Worm (Caenorhabditis elegans): Measurements from ENCODE around the gene clec-204.

Gene clec-204

ce11 chrV:1797900-1798299, 40.9 kb downstream of the clec-204 start, which contains the start of gene F36H9.10:
F36H9.10 (plus strand) TSS chrV:1798200.
- TF ChIP-seq unc-39 (tag; optimal IDR thresholded peaks at IDR 0.05): no peak
- no peak for TF ChIP-seq Y55F3AM.14 (GFP tag; optimal IDR thresholded peaks at IDR 0.05)
- no peak for TF ChIP-seq R02D3.7 (tag; optimal IDR thresholded peaks at IDR 0.05)
- TF ChIP-seq lin-13 (GFP tag; optimal IDR thresholded peaks at IDR 0.05): no peak
- no peak for TF ChIP-seq ztf-4 (tag; optimal IDR thresholded peaks at IDR 0.05)
- no peak for TF ChIP-seq skn-1 (tag; optimal IDR thresholded peaks at IDR 0.05)
- no peak for TF ChIP-seq alr-1 (tag; optimal IDR thresholded peaks at IDR 0.05)
- no peak for TF ChIP-seq ama-1 (optimal IDR thresholded peaks at IDR 0.05)
- no peak for TF ChIP-seq nhr-23 (tag; optimal IDR thresholded peaks at IDR 0.05)
- no peak for TF ChIP-seq nhr-11 (tag; optimal IDR thresholded peaks at IDR 0.05)

- TF ChIP-seq mab-5 (tag; optimal IDR thresholded peaks at IDR 0.05): no peak
- no peak for TF ChIP-seq skn-1 (tag; optimal IDR thresholded peaks at IDR 0.05)
- TF ChIP-seq R02D3.7 (tag; optimal IDR thresholded peaks at IDR 0.05): no peak
- no peak for TF ChIP-seq unc-55 (GFP tag; optimal IDR thresholded peaks at IDR 0.05)
- TF ChIP-seq elt-1 (tag; optimal IDR thresholded peaks at IDR 0.05): no peak
- no peak for TF ChIP-seq fos-1 (tag; optimal IDR thresholded peaks at IDR 0.05)
- TF ChIP-seq lin-13 (GFP tag; optimal IDR thresholded peaks at IDR 0.05): no peak
- no peak for TF ChIP-seq sma-9 (GFP tag; optimal IDR thresholded peaks at IDR 0.05)
- TF ChIP-seq sma-9 (tag; optimal IDR thresholded peaks at IDR 0.05): no peak
- no peak for TF ChIP-seq C34F6.9 (tag; optimal IDR thresholded peaks at IDR 0.05)
- no peak for TF ChIP-seq ztf-4 (tag; optimal IDR thresholded peaks at IDR 0.05)
- TF ChIP-seq lsy-2 (tag; optimal IDR thresholded peaks at IDR 0.05): no peak
- no peak for TF ChIP-seq nhr-237 (tag; optimal IDR thresholded peaks at IDR 0.05)
- no peak for TF ChIP-seq nhr-25 (tag; optimal IDR thresholded peaks at IDR 0.05)
- TF ChIP-seq nhr-21 (tag; optimal IDR thresholded peaks at IDR 0.05): no peak
- TF ChIP-seq ztf-11 (tag; optimal IDR thresholded peaks at IDR 0.05): no peak
- TF ChIP-seq nhr-11 (tag; optimal IDR thresholded peaks at IDR 0.05): no peak
- no peak for TF ChIP-seq lin-11 (tag; optimal IDR thresholded peaks at IDR 0.05)
Measured at ce11 chrV:1803043-1803442, 46.1 kb downstream of the clec-204 start, which contains the start of gene srt-41. srt-41 (minus strand) TSS chrV:1803143.

- peak; percentile 83 for TF ChIP-seq ama-1 (optimal IDR thresholded peaks at IDR 0.05)
- TF ChIP-seq peb-1 (tag; optimal IDR thresholded peaks at IDR 0.05): no peak
- TF ChIP-seq ztf-4 (tag; optimal IDR thresholded peaks at IDR 0.05): peak; percentile 1
- peak; percentile 61 for TF ChIP-seq C34F6.9 (tag; optimal IDR thresholded peaks at IDR 0.05)
- no peak for TF ChIP-seq nhr-77 (tag; optimal IDR thresholded peaks at IDR 0.05)
Measured at ce11 chrV:1804034-1804542, 47.1 kb downstream of the clec-204 start.

ce11 chrV:1804645-1805559, 47.9 kb downstream of the clec-204 start, which contains the start of the genes hsp-16.2 and hsp-16.41:
hsp-16.2 (minus strand) TSS chrV:1804957.
hsp-16.41 (plus strand) TSS chrV:1805178.
- peak in 1 of 2 experiments; percentile 72 for TF ChIP-seq lsy-2 (tag; optimal IDR thresholded peaks at IDR 0.05)
- peak; percentile 74 for TF ChIP-seq sma-9 (GFP tag; optimal IDR thresholded peaks at IDR 0.05)
- no peak for TF ChIP-seq sma-9 (tag; optimal IDR thresholded peaks at IDR 0.05)
- peak; percentile 61 for TF ChIP-seq C34F6.9 (tag; optimal IDR thresholded peaks at IDR 0.05)
- no peak for TF ChIP-seq mbf-1 (tag; optimal IDR thresholded peaks at IDR 0.05)
- TF ChIP-seq alr-1 (tag; optimal IDR thresholded peaks at IDR 0.05): no peak
- TF ChIP-seq fos-1 (tag; optimal IDR thresholded peaks at IDR 0.05): peak; percentile 37
- no peak for TF ChIP-seq gmeb-1 (tag; optimal IDR thresholded peaks at IDR 0.05)
- TF ChIP-seq sem-4 (tag; optimal IDR thresholded peaks at IDR 0.05): peak; percentile 52
- no peak for TF ChIP-seq ztf-1 (GFP tag; conservative IDR thresholded peaks at IDR 0.05)
- no peak for TF ChIP-seq lin-39 (tag; optimal IDR thresholded peaks at IDR 0.05)
- TF ChIP-seq R02D3.7 (tag; optimal IDR thresholded peaks at IDR 0.05): no peak
- TF ChIP-seq lin-11 (tag; optimal IDR thresholded peaks at IDR 0.05): no peak
- TF ChIP-seq nhr-77 (tag; optimal IDR thresholded peaks at IDR 0.05): no peak
- TF ChIP-seq crh-2 (tag; optimal IDR thresholded peaks at IDR 0.05): peak; percentile 65
- no peak for TF ChIP-seq sma-3 (GFP tag; optimal IDR thresholded peaks at IDR 0.05)
- no peak for TF ChIP-seq aly-2 (tag; optimal IDR thresholded peaks at IDR 0.05)
- no peak for TF ChIP-seq dmd-4 (tag; optimal IDR thresholded peaks at IDR 0.05)
- peak; percentile 63 for TF ChIP-seq unc-55 (GFP tag; optimal IDR thresholded peaks at IDR 0.05)
- TF ChIP-seq ztf-11 (tag; optimal IDR thresholded peaks at IDR 0.05): no peak
- no peak for TF ChIP-seq blmp-1 (tag; optimal IDR thresholded peaks at IDR 0.05; ENCODE audit: insufficient read depth)
- peak; percentile 57 for TF ChIP-seq ztf-4 (tag; optimal IDR thresholded peaks at IDR 0.05)
- peak; percentile 40 for TF ChIP-seq nhr-129 (tag; optimal IDR thresholded peaks at IDR 0.05)
- TF ChIP-seq nhr-6 (tag; optimal IDR thresholded peaks at IDR 0.05): no peak
- no peak for TF ChIP-seq ceh-16 (tag; optimal IDR thresholded peaks at IDR 0.05)
- TF ChIP-seq ceh-82 (tag; optimal IDR thresholded peaks at IDR 0.05): no peak
- no peak for TF ChIP-seq skn-1 (tag; optimal IDR thresholded peaks at IDR 0.05)
- TF ChIP-seq mdl-1 (tag; optimal IDR thresholded peaks at IDR 0.05): no peak
- TF ChIP-seq nhr-12 (tag; optimal IDR thresholded peaks at IDR 0.05): no peak
- no peak for TF ChIP-seq nhr-23 (tag; optimal IDR thresholded peaks at IDR 0.05)
- TF ChIP-seq snpc-4 (tag; optimal IDR thresholded peaks at IDR 0.05): no peak
- no peak for TF ChIP-seq mab-5 (tag; optimal IDR thresholded peaks at IDR 0.05)
- no peak for TF ChIP-seq nhr-10 (tag; optimal IDR thresholded peaks at IDR 0.05)
- peak; percentile 21 for TF ChIP-seq lin-13 (GFP tag; optimal IDR thresholded peaks at IDR 0.05)
- TF ChIP-seq nhr-21 (tag; optimal IDR thresholded peaks at IDR 0.05): no peak
- TF ChIP-seq elt-1 (tag; optimal IDR thresholded peaks at IDR 0.05): no peak

All from whole organism, L2 larva.